Fruit fly (Drosophila melanogaster): ENCODE results near the gene CG42450.

Gene CG42450

DNA sequence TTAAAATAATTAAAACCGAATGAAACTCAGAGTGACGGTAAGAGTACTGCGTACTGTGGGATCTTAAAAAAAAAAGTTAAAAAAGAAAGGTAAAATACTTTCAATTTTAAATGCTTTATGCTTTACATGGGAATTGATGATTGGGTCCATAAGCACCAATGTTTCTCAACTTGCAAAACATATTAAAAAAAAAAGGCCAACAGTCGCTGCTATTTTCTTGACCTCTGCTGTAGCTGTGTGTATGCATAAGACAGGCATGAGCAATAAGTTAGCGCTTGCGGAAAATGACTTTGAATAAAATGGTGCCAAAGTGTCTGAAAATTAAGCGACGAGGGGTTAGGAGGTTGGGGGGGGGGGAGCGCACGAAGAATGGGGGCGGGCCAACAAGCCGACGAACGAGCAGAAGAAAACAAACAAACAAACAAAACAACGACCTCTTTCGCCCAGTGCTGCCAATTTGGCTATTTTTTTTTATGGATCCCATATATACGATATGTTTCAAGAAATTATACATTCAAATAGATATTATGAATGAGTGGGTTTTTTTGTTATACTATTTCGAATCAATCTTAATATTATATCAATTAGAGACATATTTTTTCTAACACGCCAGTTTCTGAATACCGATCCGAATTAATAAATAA lies 56.5 kb downstream of the CG42450 start (continued):
- TF ChIP-seq abd-A (tag; optimal IDR thresholded peaks at IDR 0.05) (no peak), CG16813 (GFP tag; IDR thresholded peaks at IDR 0.05; ENCODE audit: partially characterized antibody) (no peak), Dll (GFP tag; IDR thresholded peaks at IDR 0.05; ENCODE audit: partially characterized antibody) (no peak), D19B (GFP tag; optimal IDR thresholded peaks at IDR 0.05) (no peak), B-H1 (GFP tag; IDR thresholded peaks at IDR 0.05) (peak; percentile 41; the same call in 1 of the 3 replicates), ash1 (GFP tag; optimal IDR thresholded peaks at IDR 0.05) (no peak), PHDP (tag; optimal IDR thresholded peaks at IDR 0.05) (peak; percentile 31), CG4730 (GFP tag; IDR thresholded peaks at IDR 0.05) (no peak; the same call in 1 of the 2 replicates), CG5953 (GFP tag; IDR thresholded peaks at IDR 0.05) (0 out of 2 replicates have a peak, but pooled peaks have one; percentile 36), pros (GFP tag; optimal IDR thresholded peaks at IDR 0.05) (no peak), CG2120 (GFP tag; optimal IDR thresholded peaks at IDR 0.05) (no peak), Kr (GFP tag; optimal IDR thresholded peaks at IDR 0.05) (no peak), CG17385 (GFP tag; optimal IDR thresholded peaks at IDR 0.05) (no peak), yki (optimal IDR thresholded peaks at IDR 0.05) (no peak), CG3995 (GFP tag; optimal IDR thresholded peaks at IDR 0.05) (no peak), wdn (GFP tag; IDR thresholded peaks at IDR 0.05) (0 out of 2 replicates have a peak, but pooled peaks have one; percentile 25), Dad (GFP tag; optimal IDR thresholded peaks at IDR 0.05) (no peak), corto (GFP tag; optimal IDR thresholded peaks at IDR 0.05) (no peak), tup (GFP tag; optimal IDR thresholded peaks at IDR 0.05) (no peak), CG4854 (GFP tag; optimal IDR thresholded peaks at IDR 0.05) (no peak), hbn (GFP tag; IDR thresholded peaks at IDR 0.05; ENCODE audit: partially characterized antibody) (no peak), CG6175 (GFP tag; IDR thresholded peaks at IDR 0.05) (no peak), Myb (GFP tag; optimal IDR thresholded peaks at IDR 0.05) (no peak), stwl (tag; optimal IDR thresholded peaks at IDR 0.05) (no peak), bigmax (GFP tag; optimal IDR thresholded peaks at IDR 0.05) (no peak), CkIIα-i1 (GFP tag; IDR thresholded peaks at IDR 0.05) (no peak), chif (GFP tag; optimal IDR thresholded peaks at IDR 0.05) (peak; percentile 1 to 26), slp2 (GFP tag; optimal IDR thresholded peaks at IDR 0.05) (peak; percentile 35), Max (GFP tag; optimal IDR thresholded peaks at IDR 0.05) (no peak), CG30020 (tag; optimal IDR thresholded peaks at IDR 0.05) (no peak), nau (GFP tag; optimal IDR thresholded peaks at IDR 0.05) (no peak), pzg (GFP tag; optimal IDR thresholded peaks at IDR 0.05) (no peak), gro (GFP tag; optimal IDR thresholded peaks at IDR 0.05) (peak; percentile 5), CG14050 (GFP tag; IDR thresholded peaks at IDR 0.05) (peak; percentile 19; the same call in 1 of the 3 replicates), pan (optimal IDR thresholded peaks at IDR 0.05) (no peak), pan (GFP tag; optimal IDR thresholded peaks at IDR 0.05 in 1 of 2, IDR thresholded peaks at IDR 0.05 in 1 of 2) (peak in 1 of 2 experiments; percentile 72), CG43689 (GFP tag; IDR thresholded peaks at IDR 0.05) (no peak), Hr51 (GFP tag; optimal IDR thresholded peaks at IDR 0.05) (peak in 1 of 2 experiments; percentile 67), eyg (GFP tag; optimal IDR thresholded peaks at IDR 0.05) (no peak), Xbp1 (GFP tag; optimal IDR thresholded peaks at IDR 0.05) (peak; percentile 55), NC2β (GFP tag; optimal IDR thresholded peaks at IDR 0.05) (no peak), Lim3 (GFP tag; IDR thresholded peaks at IDR 0.05) (no peak), sens (GFP tag) (peak; percentile 93), CG17328 (GFP tag; IDR thresholded peaks at IDR 0.05) (peak; percentile 50; the same call in 1 of the 2 replicates), Dip3 (GFP tag; optimal IDR thresholded peaks at IDR 0.05) (no peak), CG11456 (GFP tag; IDR thresholded peaks at IDR 0.05) (peak; percentile 77; the same call in 2 of the 3 replicates), ftz-f1 (GFP tag; optimal IDR thresholded peaks at IDR 0.05) (no peak), vnd (GFP tag; IDR thresholded peaks at IDR 0.05; ENCODE audit: partially characterized antibody) (no peak), CG31441 (GFP tag; IDR thresholded peaks at IDR 0.05) (no peak; the same call in 1 of the 2 replicates), zf30C (GFP tag; optimal IDR thresholded peaks at IDR 0.05) (no peak)
